Worm (Caenorhabditis elegans) whole organism, L4 larva: ENCODE results near the gene math-37.
A peak's percentile ranks its signal among the peaks of the same experiment; 100 is the strongest.

Experiments
- F10B5.3 ChIP-seq: sonication (generic microtip); optimal IDR thresholded peaks from 2 replicates; lab custom pipeline; 2016; ENCODE audit warnings: mild to moderate bottlenecking, missing genetic modification characterization, missing compliant biosample characterization
- R02D3.7 ChIP-seq: fragments of 150-350 bp; sonication (generic microtip); optimal IDR thresholded peaks from 3 replicates; lab custom pipeline; 2014; ENCODE audit warnings: missing biosample characterization, missing genetic modification characterization
- T26A8.4 ChIP-seq: fragments of 200-800 bp; sonication (Bioruptor generic); IDR thresholded peaks from 2 replicates; pipeline ENCODE4 v1.3.6; 2022; ENCODE audit warnings: missing genetic modification characterization, missing compliant biosample characterization
- aha-1 ChIP-seq: fragments of 150-350 bp; peaks from one replicate; lab custom pipeline; 2014; ENCODE audit warnings: missing biosample characterization, missing genetic modification characterization
- aly-2 ChIP-seq: sonication (generic microtip); optimal IDR thresholded peaks from 2 replicates; lab custom pipeline; 2018; ENCODE audit warnings: missing biosample characterization, missing genetic modification characterization
- ceh-20 ChIP-seq: fragments of 200-800 bp; sonication (Bioruptor generic); IDR thresholded peaks from 2 replicates; pipeline ENCODE4 v1.3.6; 2022; ENCODE audit warnings: missing genetic modification reagents, missing genetic modification characterization, missing compliant biosample characterization
- ceh-82 ChIP-seq: sonication (generic microtip); optimal IDR thresholded peaks from 2 replicates; lab custom pipeline; 2017; ENCODE audit warnings: missing biosample characterization, missing genetic modification characterization
- cey-2 ChIP-seq: sonication (generic microtip); optimal IDR thresholded peaks from 3 replicates; lab custom pipeline; 2017; ENCODE audit warnings: missing genetic modification characterization, mild to moderate bottlenecking, missing compliant biosample characterization, antibody characterized with exemption, borderline replicate concordance; ENCODE audit not compliant: insufficient read depth
- daf-16 ChIP-seq, 3 experiments: sonication (generic microtip); optimal IDR thresholded peaks; 2 replicates each; lab custom pipeline; 2016 to 2017; ENCODE audit warnings: missing genetic modification characterization in 3 of 3, missing genetic modification reagents in 3 of 3, mild to moderate bottlenecking in 2 of 3, missing compliant biosample characterization in 2 of 3, missing biosample characterization in 1 of 3, moderate library complexity in 1 of 3
- daf-19 ChIP-seq: fragments of 200-800 bp; sonication (Bioruptor generic); conservative IDR thresholded peaks from 2 replicates; pipeline ENCODE4 v1.3.6; 2022; ENCODE audit warnings: missing genetic modification characterization, missing compliant biosample characterization
- dmd-8 ChIP-seq: fragments of 200-800 bp; sonication (Bioruptor generic); IDR thresholded peaks from 2 replicates; pipeline ENCODE4 v1.3.6; 2022; ENCODE audit warnings: missing genetic modification characterization, missing compliant biosample characterization
- dmd-9 ChIP-seq: fragments of 200-800 bp; sonication (Bioruptor generic); IDR thresholded peaks from 2 replicates; pipeline ENCODE4 v1.3.6; 2022; ENCODE audit warnings: missing genetic modification reagents, missing genetic modification characterization, missing compliant biosample characterization
- egl-43 ChIP-seq: fragments of 200-800 bp; sonication (Bioruptor generic); IDR thresholded peaks from 2 replicates; pipeline ENCODE4 v1.3.6; 2022; ENCODE audit warnings: missing genetic modification reagents, missing genetic modification characterization, missing compliant biosample characterization
- fkh-10 ChIP-seq: fragments of 150-350 bp; optimal IDR thresholded peaks from 2 replicates; lab custom pipeline; 2014; ENCODE audit warnings: missing biosample characterization, missing genetic modification reagents, missing genetic modification characterization
- fos-1 ChIP-seq: fragments of 150-350 bp; optimal IDR thresholded peaks from 2 replicates; lab custom pipeline; 2014; ENCODE audit warnings: missing biosample characterization, missing genetic modification characterization
- jun-1 ChIP-seq: fragments of 150-350 bp; optimal IDR thresholded peaks from 2 replicates; lab custom pipeline; 2014; ENCODE audit warnings: missing biosample characterization, missing genetic modification reagents, missing genetic modification characterization
- lin-38 ChIP-seq: fragments of 200-800 bp; sonication (Bioruptor generic); IDR thresholded peaks from 2 replicates; pipeline ENCODE4 v1.3.6; 2022; ENCODE audit warnings: missing genetic modification reagents, missing genetic modification characterization, missing compliant biosample characterization
- lir-3 ChIP-seq: sonication (generic microtip); optimal IDR thresholded peaks from 2 replicates; lab custom pipeline; 2016; ENCODE audit warnings: mild to moderate bottlenecking, missing genetic modification characterization, missing compliant biosample characterization
- madf-9 ChIP-seq: fragments of 200-800 bp; sonication (Bioruptor generic); conservative IDR thresholded peaks from 2 replicates; pipeline ENCODE4 v1.3.6; 2022; ENCODE audit warnings: missing genetic modification reagents, missing genetic modification characterization, missing compliant biosample characterization
- mdt-29 ChIP-seq: fragments of 200-800 bp; sonication (Bioruptor generic); IDR thresholded peaks from 2 replicates; pipeline ENCODE4 v1.3.6; 2022; ENCODE audit warnings: missing genetic modification reagents, missing genetic modification characterization, missing compliant biosample characterization
- mep-1 ChIP-seq: fragments of 150-350 bp; sonication (generic microtip); optimal IDR thresholded peaks from 3 replicates; lab custom pipeline; 2014; ENCODE audit warnings: missing biosample characterization, missing genetic modification characterization
- mxl-2 ChIP-seq: fragments of 200-800 bp; sonication (Bioruptor generic); conservative IDR thresholded peaks from 2 replicates; pipeline ENCODE4 v1.3.6; 2022; ENCODE audit warnings: missing genetic modification reagents, missing genetic modification characterization, missing compliant biosample characterization
- nhr-10 ChIP-seq: fragments of 150-350 bp; optimal IDR thresholded peaks from 2 replicates; lab custom pipeline; 2014; ENCODE audit warnings: missing biosample characterization, missing genetic modification characterization
- nhr-111 ChIP-seq: fragments of 200-800 bp; sonication (Bioruptor generic); optimal IDR thresholded peaks from 2 replicates; lab custom pipeline; 2018; ENCODE audit warnings: mild to moderate bottlenecking, missing genetic modification characterization, missing compliant biosample characterization
- nhr-25 ChIP-seq: sonication (generic microtip); optimal IDR thresholded peaks from 2 replicates; lab custom pipeline; 2017; ENCODE audit warnings: missing genetic modification characterization, mild to moderate bottlenecking, missing compliant biosample characterization, antibody characterized with exemption, moderate library complexity, borderline replicate concordance; ENCODE audit not compliant: insufficient read depth
- nhr-28 ChIP-seq: fragments of 150-350 bp; optimal IDR thresholded peaks from 2 replicates; lab custom pipeline; 2014; ENCODE audit warnings: missing biosample characterization, missing genetic modification characterization
- nhr-42 ChIP-seq: fragments of 200-800 bp; sonication (Bioruptor generic); IDR thresholded peaks from 2 replicates; pipeline ENCODE4 v1.3.6; 2022; ENCODE audit warnings: missing genetic modification characterization, missing compliant biosample characterization
- nhr-48 ChIP-seq: sonication (generic microtip); optimal IDR thresholded peaks from 2 replicates; lab custom pipeline; 2016; ENCODE audit warnings: mild to moderate bottlenecking, missing genetic modification characterization, missing compliant biosample characterization
- nhr-77 ChIP-seq: fragments of 150-350 bp; optimal IDR thresholded peaks from 2 replicates; lab custom pipeline; 2014; ENCODE audit warnings: missing biosample characterization, missing genetic modification characterization
- php-3 ChIP-seq: fragments of 200-800 bp; sonication (Bioruptor generic); IDR thresholded peaks from 2 replicates; pipeline ENCODE4 v1.3.6; 2022; ENCODE audit warnings: missing genetic modification reagents, missing genetic modification characterization, missing compliant biosample characterization
- pqm-1 ChIP-seq: sonication (generic microtip); optimal IDR thresholded peaks from 2 replicates; lab custom pipeline; 2017; ENCODE audit warnings: missing biosample characterization, missing genetic modification characterization
- rbr-2 ChIP-seq: sonication (generic microtip); optimal IDR thresholded peaks from 2 replicates; lab custom pipeline; 2016; ENCODE audit warnings: missing genotype, missing genetic modification characterization, missing compliant biosample characterization
- saeg-2 ChIP-seq: fragments of 200-800 bp; sonication (Bioruptor generic); IDR thresholded peaks from 2 replicates; pipeline ENCODE4 v1.3.6; 2022; ENCODE audit warnings: missing genetic modification reagents, missing genetic modification characterization, missing compliant biosample characterization
- snpc-1.2 ChIP-seq: fragments of 200-800 bp; sonication (Bioruptor generic); IDR thresholded peaks from 2 replicates; pipeline ENCODE4 v1.3.6; 2022; ENCODE audit warnings: missing genetic modification reagents, missing genetic modification characterization, missing compliant biosample characterization
- unc-39 ChIP-seq: sonication (generic microtip); optimal IDR thresholded peaks from 2 replicates; lab custom pipeline; 2017; ENCODE audit warnings: missing biosample characterization, missing genetic modification characterization
- unc-62 ChIP-seq, 3 experiments: fragments of 150-350 bp in 1 of 3; sonication (generic microtip); optimal IDR thresholded peaks in 2 of 3; peaks in 1 of 3; 1 replicate in 1 of 3; 2 replicates in 2 of 3; lab custom pipeline; 2014 to 2017; ENCODE audit warnings: missing biosample characterization in 3 of 3, missing genetic modification characterization in 3 of 3, missing genetic modification reagents in 3 of 3, missing genotype in 1 of 3
- zag-1 ChIP-seq: fragments of 150-350 bp; optimal IDR thresholded peaks from 2 replicates; lab custom pipeline; 2014; ENCODE audit warnings: missing biosample characterization, missing genetic modification characterization

Gene math-37

ce11 chrII:2122091-2122490 is at the start of gene math-37:
Gene math-37, minus strand, starts transcription at chrII:2122191.
- TF ChIP-seq daf-16 (GFP tag; optimal IDR thresholded peaks at IDR 0.05; lab: Kevin White, UChicago) (no peak), daf-16 (tag; optimal IDR thresholded peaks at IDR 0.05; lab: Kevin White, UChicago) (peak; percentile 35), nhr-28 (peak; percentile 39), pqm-1 (tag; lab: Kevin White, UChicago) (peak; percentile 47), daf-19 (GFP tag; lab: Robert Waterston, UW) (no peak)

DNA sequence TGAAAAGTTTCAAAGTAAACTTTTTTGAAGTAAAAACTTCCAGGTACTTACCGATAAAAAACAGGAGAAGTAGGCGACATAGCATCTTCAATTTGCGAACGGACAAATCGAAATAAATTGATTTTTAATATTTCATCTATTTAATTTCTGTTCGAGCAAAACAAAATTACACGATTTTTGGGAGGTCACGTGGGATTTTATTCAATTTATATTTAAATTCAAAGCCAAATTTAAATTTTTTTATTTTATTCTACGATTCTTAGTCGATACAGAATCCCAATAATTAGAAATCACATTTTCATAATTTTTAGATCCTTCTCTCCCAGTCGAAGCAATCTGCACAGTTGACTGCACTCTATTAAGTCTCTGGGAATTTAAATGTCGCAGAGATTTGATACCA is 48.1 kb upstream of the math-37 start, which contains the start of gene C33C12.12:
TSS of gene C33C12.12 (minus strand) at position 101 of the 400 bp plus-strand sequence.
- no peak for TF ChIP-seq dmd-8 (GFP tag; lab: Robert Waterston, UW)
- TF ChIP-seq F10B5.3: no peak
- no peak for TF ChIP-seq nhr-111
- no peak for TF ChIP-seq cey-2 (tag; lab: Kevin White, UChicago)
- no peak for TF ChIP-seq ceh-82 (tag; lab: Kevin White, UChicago)
- no peak for TF ChIP-seq nhr-77 (tag; lab: Kevin White, UChicago)
- TF ChIP-seq fkh-10: no peak
- no peak for TF ChIP-seq T26A8.4
- no peak for TF ChIP-seq madf-9 (GFP tag; lab: Robert Waterston, UW)
- TF ChIP-seq saeg-2: no peak
- no peak for TF ChIP-seq unc-39 (tag; lab: Kevin White, UChicago)
- TF ChIP-seq nhr-48 (tag; lab: Kevin White, UChicago): no peak
- TF ChIP-seq mdt-29 (GFP tag; lab: Robert Waterston, UW): no peak
- no peak for TF ChIP-seq R02D3.7 (tag; lab: Kevin White, UChicago)
- no peak for TF ChIP-seq aly-2 (tag; lab: Kevin White, UChicago)
- TF ChIP-seq nhr-10 (tag; lab: Kevin White, UChicago): no peak
- TF ChIP-seq php-3 (GFP tag; lab: Robert Waterston, UW): no peak
- TF ChIP-seq fos-1 (tag; lab: Kevin White, UChicago): no peak
- no peak for TF ChIP-seq dmd-9 (GFP tag; lab: Robert Waterston, UW)
- no peak for TF ChIP-seq jun-1

DNA sequence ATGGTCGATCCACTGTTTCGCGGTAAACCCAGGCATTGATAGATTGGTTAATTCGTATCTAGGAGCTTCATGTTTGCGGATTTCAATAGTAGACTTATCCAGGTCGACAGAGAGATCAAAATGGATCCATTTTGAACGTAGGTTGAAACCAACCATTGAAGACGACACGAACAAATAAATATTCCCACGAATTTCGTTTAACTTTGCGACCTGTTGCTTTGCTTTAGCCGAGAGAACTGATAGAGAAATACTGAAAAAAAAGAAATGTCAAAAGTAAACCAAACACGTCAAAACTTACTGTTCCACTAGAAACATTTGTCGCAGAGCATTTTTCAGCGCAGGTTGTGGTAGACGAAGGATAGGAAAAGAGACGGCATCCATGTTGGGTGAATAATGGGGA is 46.4 kb upstream of the math-37 start, which contains the start of gene fbxb-38:
TSS of gene fbxb-38 (minus strand) at position 390 of the 400 bp plus-strand sequence.
- no peak for TF ChIP-seq php-3 (GFP tag; lab: Robert Waterston, UW)
- no peak for TF ChIP-seq lir-3 (tag; lab: Kevin White, UChicago)
- peak in 1 of 2 experiments; percentile 91 for TF ChIP-seq unc-62 (GFP tag; optimal IDR thresholded peaks at IDR 0.05 in 1 of 2; lab: Kevin White, UChicago)
- TF ChIP-seq unc-62 (tag; optimal IDR thresholded peaks at IDR 0.05; lab: Kevin White, UChicago): no peak
- TF ChIP-seq lin-38 (GFP tag; lab: Robert Waterston, UW): no peak
- TF ChIP-seq, all 104 proteins: peak for 1

DNA sequence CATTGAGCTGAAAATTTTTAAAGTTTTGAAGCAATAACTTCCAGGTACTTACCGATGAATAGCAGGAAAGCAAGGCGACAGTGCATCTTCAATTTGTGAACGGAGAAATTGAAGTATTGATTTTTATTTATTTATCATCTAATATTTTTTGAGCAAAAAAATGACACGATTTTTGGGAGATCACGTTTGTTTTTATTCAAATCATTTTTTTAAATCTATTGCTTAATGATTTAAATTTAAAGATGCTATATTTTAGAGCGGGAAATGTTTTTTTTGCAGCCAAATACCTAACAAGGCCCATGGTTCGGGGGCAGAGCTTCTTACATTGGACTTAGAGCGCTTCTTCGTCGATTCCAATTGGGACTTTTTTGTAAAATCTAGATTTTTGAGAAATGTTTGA is 44.4 kb upstream of the math-37 start, which contains the start of gene C33C12.4:
TSS of gene C33C12.4 (minus strand) at position 101 of the 400 bp plus-strand sequence.
- TF ChIP-seq nhr-77 (tag; lab: Kevin White, UChicago) (no peak), fkh-10 (no peak), fos-1 (tag; lab: Kevin White, UChicago) (no peak), daf-19 (GFP tag; lab: Robert Waterston, UW) (no peak), madf-9 (GFP tag; lab: Robert Waterston, UW) (no peak), mep-1 (tag; lab: Kevin White, UChicago) (no peak), egl-43 (GFP tag; lab: Robert Waterston, UW) (no peak), dmd-8 (GFP tag; lab: Robert Waterston, UW) (no peak), rbr-2 (tag; lab: Kevin White, UChicago) (no peak), aly-2 (tag; lab: Kevin White, UChicago) (no peak), zag-1 (tag; lab: Kevin White, UChicago) (no peak), snpc-1.2 (no peak), mxl-2 (no peak), aha-1 (tag; lab: Kevin White, UChicago) (no peak), nhr-42 (no peak), ceh-20 (GFP tag; lab: Robert Waterston, UW) (no peak), nhr-25 (no peak), unc-62 (GFP tag; optimal IDR thresholded peaks at IDR 0.05 in 1 of 2; lab: Kevin White, UChicago) (no peak), unc-62 (tag; optimal IDR thresholded peaks at IDR 0.05; lab: Kevin White, UChicago) (no peak), mdt-29 (GFP tag; lab: Robert Waterston, UW) (no peak)
